Fruit fly (Drosophila melanogaster) whole organism, prepupa: Measurements from ENCODE around the gene Alp11.

Experiments used
- CG3032 ChIP-seq: fragments of 200-800 bp; optimal IDR thresholded peaks from 2 replicates; lab custom pipeline; 2019; ENCODE audit warnings: missing biosample characterization, mild to moderate bottlenecking, missing genetic modification characterization, moderate library complexity
- CG6854 ChIP-seq: fragments of 200-800 bp; sonication (Bioruptor generic); optimal IDR thresholded peaks from 2 replicates; lab custom pipeline; 2017; ENCODE audit warnings: missing biosample characterization, mild to moderate bottlenecking, missing genetic modification characterization

- peak; percentile 13 for TF ChIP-seq CG3032 (tag; lab: Kevin White, UChicago)
- TF ChIP-seq CG6854 (GFP tag; lab: Kevin White, UChicago) = peak; percentile 37
Measured at dm6 chrX:15568353-15568982, 19.1 kb upstream of the Alp11 start.
